Fruit fly (Drosophila melanogaster) S2 (cell line): ENCODE results near the gene CG1368.

Experiments
- CG8478 ChIP-seq: fragments of >200 bp; optimal IDR thresholded peaks from 2 replicates; lab custom pipeline; 2018
- CTCF ChIP-seq, 2 experiments: fragments of >200 bp; optimal IDR thresholded peaks; 2 replicates each; lab custom pipeline; 2018

The CG1368 gene

DNA sequence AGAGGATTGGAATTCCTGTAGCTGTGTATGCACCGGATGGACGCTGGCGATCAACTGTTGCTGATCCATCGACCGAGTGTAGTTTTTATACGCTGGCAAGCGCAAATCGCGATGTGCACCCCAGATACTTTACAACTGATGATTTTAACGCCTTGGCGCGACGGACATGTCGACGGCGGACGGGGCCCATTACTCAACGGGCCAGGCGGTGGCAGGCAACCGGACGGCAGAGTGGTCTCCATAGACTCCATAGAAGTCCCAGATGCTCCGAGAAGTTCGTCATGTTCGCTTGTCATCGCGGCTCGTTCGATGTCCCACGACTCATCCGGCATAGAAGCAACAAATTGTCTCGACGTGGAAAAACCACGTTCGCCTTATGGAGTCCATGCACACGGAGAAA, 17.4 kb downstream of the CG1368 start, which contains the start of gene CG13403:
CG13403 (minus strand) TSS at position 101 of the 400 bp plus-strand sequence.
- TF ChIP-seq CTCF (optimal IDR thresholded peaks at IDR 0.05; lab: Kevin White, UChicago) (no peak), CG8478 (lab: Kevin White, UChicago) (no peak)

DNA sequence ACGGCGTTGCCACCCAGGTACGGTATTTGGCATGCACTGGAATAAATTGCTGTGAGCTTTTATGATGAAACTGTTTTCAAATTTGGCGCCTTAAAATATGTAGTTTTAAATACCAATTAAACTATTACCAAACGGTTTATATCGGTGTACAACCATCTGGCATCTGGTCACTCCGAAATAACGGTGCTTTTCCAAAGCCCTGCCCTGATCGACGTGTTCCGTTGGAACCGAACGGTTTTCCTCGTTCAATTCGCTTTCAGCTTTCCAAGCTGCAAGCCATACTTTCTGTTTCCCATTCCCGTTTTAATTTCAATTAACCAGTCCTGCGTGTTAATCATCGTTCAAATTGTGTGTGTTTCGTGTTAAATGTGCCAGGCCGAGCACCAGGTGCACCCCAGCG, 18.5 kb downstream of the CG1368 start, which contains the start of gene yl:
yl (plus strand) TSS at position 202 of the 400 bp plus-strand sequence.
- TF ChIP-seq CTCF (optimal IDR thresholded peaks at IDR 0.05; lab: Kevin White, UChicago) (no peak), CG8478 (lab: Kevin White, UChicago) (no peak)

DNA sequence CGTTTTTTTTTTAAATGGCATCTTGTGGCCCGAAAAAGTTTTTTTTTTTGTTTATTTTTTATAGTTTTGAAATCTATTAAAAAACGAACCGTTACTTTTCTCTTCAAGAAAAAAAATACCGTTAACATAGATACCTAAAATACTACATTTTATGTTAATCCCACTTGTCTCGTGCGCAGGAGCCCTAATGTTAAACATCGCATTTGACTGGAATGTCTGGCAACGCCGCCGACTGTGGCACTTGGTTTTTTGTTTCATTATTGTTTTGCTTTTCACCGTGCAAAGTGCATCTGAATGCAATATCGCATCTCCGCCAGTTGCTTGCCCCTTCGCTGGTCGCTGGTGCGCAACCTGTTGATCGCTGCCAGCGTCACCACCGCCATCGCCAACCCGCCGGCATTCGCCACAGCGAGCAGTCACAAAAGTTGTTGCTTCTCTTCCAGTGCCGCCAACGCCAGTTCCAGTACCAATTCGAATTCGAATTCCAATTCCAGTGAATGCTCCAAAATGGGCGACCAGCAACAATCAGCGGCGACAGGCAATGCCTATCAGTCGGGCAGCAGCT, 25.5 kb downstream of the CG1368 start, which contains the start of gene CG11590:
CG11590 (plus strand) TSS at position 212 of the 565 bp plus-strand sequence.
- TF ChIP-seq CG8478 (lab: Kevin White, UChicago) (no peak), CTCF (optimal IDR thresholded peaks at IDR 0.05; lab: Kevin White, UChicago) (no peak)

DNA sequence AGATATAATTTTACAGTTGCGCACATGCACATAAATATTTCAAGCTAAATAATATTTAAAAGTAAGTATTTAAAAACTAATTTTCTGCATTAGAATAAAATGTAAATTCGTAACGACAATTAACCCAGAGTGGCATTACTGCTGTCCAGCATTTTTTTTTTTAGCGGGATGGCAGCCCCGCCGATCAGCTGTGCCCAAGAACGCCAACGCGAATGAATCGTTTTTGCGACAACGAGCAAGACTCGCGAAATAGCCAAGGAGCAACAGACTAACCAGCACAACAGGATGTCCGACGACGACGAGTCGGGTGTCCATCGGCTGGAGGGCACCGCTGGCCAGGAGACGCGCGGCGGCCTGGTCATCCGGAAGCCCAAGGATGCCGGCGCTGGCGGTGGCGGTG, 26.6 kb downstream of the CG1368 start, which contains the start of gene Prp16:
Prp16 (plus strand) TSS at position 185 of the 400 bp plus-strand sequence.
- TF ChIP-seq CTCF (optimal IDR thresholded peaks at IDR 0.05; lab: Kevin White, UChicago): no peak
- no peak for TF ChIP-seq CG8478 (lab: Kevin White, UChicago)

DNA sequence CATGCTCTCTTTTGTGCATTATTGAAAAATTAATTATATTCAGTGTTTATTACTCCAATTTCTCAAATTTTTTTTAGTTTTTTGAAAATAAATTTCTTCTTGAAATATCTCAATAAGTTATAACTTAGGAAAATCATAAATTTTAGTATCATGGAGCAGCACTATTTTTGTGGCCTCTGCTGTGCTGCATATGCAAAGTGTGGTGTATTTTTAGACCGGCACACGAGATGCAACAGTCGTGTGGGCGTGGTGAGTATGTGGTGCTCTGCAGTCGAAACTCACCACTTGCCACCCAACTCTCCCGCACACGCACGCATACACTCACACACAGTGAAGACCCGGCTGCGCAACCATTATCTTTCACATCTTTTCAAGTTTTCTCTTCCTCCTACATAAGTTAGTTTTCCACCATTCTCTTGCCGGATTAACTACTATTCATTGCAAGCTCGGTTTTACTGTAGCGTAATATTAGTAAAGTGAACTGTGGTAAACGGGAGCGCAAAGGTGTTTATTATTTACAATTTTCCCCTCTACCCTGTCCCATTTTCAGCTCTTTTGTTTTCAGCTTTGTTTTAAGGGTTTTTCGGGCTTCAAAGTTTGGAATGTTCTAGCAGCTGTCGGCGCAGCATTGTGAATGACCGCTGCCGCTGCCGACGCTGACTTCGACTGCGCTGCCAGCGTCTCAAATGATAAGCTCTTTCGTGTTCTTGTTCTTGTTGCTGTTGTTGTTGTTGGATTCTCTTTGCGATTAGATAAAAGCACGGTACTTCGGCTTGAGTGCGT, 34.1 kb downstream of the CG1368 start:
- TF ChIP-seq CTCF (optimal IDR thresholded peaks at IDR 0.05; lab: Kevin White, UChicago) (no peak), CG8478 (lab: Kevin White, UChicago) (no peak)

DNA sequence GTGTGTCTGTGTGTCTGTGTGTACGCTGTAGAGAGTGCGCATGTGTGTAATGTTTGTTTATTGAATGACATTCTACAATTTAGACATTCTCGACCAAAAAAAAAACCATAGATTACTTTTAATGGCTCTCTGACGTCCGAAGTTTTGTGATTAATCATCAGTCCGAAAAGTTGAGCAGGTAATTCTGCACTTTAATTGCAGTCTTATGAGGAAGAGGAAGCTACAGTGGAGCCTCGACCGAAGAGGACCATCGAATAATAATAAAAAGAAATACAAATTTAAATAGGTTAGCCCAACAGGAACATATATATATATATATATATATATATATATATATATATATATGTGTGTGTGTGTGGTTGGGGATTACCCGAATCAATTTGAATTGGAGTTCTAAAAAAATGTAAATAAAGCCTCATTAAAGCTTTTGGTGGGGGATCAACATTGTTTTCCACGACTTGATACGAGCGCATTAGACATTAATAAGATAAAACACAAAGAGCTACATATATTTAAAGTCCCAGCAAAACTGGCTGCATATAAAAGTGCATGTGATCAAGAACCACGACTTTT, 34.7 kb downstream of the CG1368 start:
- TF ChIP-seq CG8478 (lab: Kevin White, UChicago) (no peak), CTCF (optimal IDR thresholded peaks at IDR 0.05; lab: Kevin White, UChicago) (no peak)

DNA sequence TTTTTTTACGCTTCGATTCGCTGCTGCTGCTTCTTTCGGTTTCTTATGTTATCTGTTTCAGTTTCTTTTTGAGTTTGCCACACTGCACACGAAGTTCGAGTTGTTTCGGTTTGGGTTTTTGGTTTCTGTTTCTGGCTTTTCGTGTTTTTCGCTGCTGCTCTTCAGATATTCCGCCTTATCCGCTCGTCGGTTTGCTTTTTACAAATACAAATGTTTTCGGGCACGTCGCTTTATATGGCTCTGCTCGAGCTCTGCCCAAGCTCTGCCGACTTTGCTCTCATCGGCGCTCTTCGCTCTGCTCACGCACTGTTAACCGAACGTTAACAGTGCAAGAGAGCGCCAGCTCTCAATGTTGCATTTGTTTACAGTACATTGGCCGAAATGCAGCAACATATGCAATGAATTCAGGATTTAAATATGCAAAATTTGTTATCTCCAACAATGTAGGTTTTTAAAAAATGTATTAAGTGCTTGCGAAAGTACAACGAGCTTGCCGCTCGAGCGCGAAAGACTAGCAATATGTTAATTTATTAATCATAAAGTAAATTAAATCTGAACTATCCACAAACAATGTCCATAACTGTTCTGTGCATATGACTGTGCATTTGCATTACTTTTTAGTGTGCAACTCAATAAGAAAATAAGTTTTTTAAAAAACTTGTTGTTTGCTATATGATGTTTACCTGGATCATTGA, 36.8 kb downstream of the CG1368 start:
- TF ChIP-seq CG8478 (lab: Kevin White, UChicago): no peak
- no peak for TF ChIP-seq CTCF (optimal IDR thresholded peaks at IDR 0.05; lab: Kevin White, UChicago)

DNA sequence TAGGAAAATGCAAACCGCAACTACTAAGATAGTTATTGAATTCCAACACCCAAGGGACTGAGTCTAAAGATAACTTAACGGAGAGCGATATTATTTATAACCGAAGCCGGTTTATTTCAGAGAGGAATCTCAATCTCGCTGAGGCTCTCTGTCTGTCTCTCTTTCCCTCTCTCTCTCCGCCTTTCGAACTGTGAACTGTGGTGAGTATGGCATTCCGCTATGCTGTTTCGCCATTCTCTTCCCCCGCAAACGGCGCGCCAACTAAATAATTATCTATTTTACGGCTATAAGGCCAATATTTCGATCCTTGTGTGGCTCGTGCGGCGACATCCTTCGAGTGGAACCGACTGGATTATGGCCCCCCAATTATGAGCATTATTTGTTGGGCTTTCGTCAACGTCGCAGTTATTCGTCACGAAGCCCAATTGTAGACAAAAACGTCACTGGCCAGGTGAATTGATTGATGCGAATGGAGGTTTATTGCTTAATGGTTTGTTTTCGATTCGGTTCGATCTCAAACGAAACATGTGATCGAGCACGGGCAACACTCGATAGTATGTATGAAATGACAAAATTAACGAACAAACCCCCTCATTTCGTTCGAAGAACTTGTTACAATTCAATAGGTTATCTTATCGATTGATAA, 37.7 kb downstream of the CG1368 start:
- no peak for TF ChIP-seq CG8478 (lab: Kevin White, UChicago)
- TF ChIP-seq CTCF (optimal IDR thresholded peaks at IDR 0.05; lab: Kevin White, UChicago): no peak

DNA sequence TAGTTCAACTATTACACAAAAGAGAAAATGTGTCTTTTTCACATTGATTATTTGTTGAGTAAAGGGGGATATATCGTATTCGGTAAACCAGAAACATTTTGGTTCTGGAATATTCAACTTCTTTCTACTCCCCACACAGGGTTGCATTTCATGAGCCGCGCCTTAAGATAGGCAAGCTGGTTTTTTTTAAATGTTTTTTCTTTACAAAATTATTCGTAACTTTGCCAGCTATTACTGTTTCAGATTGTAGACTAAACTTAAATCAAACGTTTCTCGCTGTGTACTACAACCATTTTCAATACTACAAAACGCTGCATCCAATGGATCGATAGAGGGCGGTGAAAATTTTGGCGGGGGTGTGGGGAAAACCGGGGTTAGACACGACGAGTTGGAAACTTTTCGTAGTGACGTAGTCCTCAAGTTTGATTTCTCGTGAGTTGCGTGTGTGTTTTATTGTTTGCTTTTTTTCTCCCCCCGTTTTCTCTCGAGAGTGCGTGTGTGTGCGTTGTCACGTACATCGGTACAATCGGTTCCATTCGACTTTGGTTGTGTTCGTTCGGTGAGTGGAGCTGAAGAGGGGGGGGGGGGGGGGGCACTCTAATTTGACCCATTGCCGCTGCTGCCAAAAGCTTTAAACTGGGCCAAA, 39.1 kb downstream of the CG1368 start:
- TF ChIP-seq CTCF (optimal IDR thresholded peaks at IDR 0.05; lab: Kevin White, UChicago) (no peak), CG8478 (lab: Kevin White, UChicago) (no peak)

DNA sequence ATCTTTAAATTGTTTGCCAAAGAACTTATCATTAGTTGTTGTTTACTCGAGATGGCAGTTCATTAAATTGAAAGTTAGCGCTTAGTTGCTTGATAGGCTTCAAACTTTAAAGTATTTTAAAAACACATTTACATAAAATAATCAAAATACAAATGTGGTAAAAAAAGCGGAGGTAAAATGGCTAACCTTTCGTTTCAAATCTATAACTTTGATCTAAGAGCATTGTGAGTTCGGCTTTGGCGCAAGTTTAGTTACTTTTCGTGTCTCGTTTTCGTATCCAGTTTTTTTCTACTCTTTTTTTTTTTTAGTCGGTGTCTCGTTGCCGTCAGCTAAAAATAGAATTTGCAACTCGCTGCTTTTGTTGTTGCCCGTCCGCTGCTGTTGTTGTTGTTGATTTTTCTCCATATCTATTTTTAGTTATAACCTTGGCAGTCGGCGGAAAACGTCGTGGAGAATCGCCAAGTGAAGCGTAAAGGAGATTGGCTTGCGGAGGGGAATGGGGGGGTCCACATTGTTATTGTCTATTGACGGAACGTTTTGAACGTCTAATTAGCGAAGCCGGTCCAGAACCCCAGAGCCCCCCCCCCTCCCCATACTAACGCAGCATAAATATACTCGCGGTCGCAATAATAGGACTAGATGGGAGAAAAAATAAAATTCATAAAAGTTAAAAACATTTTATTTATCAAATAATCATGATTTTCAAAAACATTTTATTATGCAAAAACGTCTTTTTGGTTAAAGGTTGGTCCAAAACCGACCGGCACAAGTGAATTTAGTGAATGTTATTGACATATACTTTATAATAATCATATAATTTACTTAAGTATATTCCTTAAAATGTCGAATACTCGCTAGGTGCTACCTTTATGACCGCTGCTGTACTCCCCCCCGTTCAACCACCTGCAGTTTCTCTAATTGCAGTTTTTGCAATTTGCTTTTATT, 40.2 kb downstream of the CG1368 start:
- TF ChIP-seq CG8478 (lab: Kevin White, UChicago) (no peak), CTCF (optimal IDR thresholded peaks at IDR 0.05; lab: Kevin White, UChicago) (no peak)

DNA sequence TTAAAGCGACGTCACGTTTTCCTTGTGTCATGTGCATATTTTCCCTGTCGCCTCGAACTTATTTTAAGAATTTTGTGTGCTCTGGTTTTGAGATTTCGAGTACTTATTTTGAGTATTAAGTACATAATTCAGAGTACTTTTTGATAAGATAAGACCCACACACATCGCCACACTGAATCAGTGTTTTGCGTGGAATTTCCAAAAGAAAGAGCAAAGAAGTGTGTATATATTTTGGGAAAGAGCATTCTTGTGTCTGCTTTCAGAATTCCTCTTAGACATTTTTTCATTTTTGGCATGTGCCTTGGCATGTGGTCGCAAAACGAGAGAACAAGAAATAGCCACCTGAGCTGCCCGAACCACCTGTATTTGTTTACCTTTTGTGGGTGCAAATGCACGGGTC, 41.3 kb downstream of the CG1368 start:
- TF ChIP-seq CG8478 (lab: Kevin White, UChicago) (no peak), CTCF (optimal IDR thresholded peaks at IDR 0.05; lab: Kevin White, UChicago) (no peak)

DNA sequence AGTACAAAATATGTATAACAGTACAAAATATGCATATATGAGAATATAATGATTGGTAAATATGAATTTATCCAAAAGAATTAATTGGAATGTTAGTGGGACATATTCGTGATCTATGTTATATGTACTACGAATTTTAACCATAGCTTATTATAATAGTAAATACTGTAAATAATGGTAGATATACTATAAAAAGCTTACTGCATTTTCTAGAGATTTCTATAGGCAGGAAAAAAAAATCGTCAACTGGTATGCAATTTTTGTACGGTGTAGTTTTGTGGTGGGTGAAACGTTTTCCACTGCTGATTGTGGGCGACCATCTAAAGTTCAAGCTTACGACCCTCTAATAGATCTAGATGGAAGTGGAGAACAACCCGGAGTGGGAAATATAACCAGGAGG, 42.3 kb downstream of the CG1368 start:
- TF ChIP-seq CG8478 (lab: Kevin White, UChicago) (no peak), CTCF (optimal IDR thresholded peaks at IDR 0.05; lab: Kevin White, UChicago) (no peak)
